Worm (Caenorhabditis elegans): Measurements from ENCODE around the gene ZK632.9.

- TF ChIP-seq mdl-1 (tag; optimal IDR thresholded peaks at IDR 0.05): no peak
- TF ChIP-seq nhr-77 (tag; optimal IDR thresholded peaks at IDR 0.05): no peak
- no peak for TF ChIP-seq nhr-21 (tag; optimal IDR thresholded peaks at IDR 0.05)
- peak; percentile 51 for TF ChIP-seq C34F6.9 (tag; optimal IDR thresholded peaks at IDR 0.05)
- TF ChIP-seq R02D3.7 (tag; optimal IDR thresholded peaks at IDR 0.05): no peak
- TF ChIP-seq lsy-2 (tag; optimal IDR thresholded peaks at IDR 0.05): peak; percentile 11
- no peak for TF ChIP-seq lin-13 (GFP tag; optimal IDR thresholded peaks at IDR 0.05)
- no peak for TF ChIP-seq nhr-25 (tag; optimal IDR thresholded peaks at IDR 0.05)
- no peak for TF ChIP-seq elt-1 (tag; optimal IDR thresholded peaks at IDR 0.05)
- no peak for TF ChIP-seq lin-39 (tag; optimal IDR thresholded peaks at IDR 0.05)
- TF ChIP-seq nhr-237 (tag; optimal IDR thresholded peaks at IDR 0.05): no peak
- no peak for TF ChIP-seq sma-9 (GFP tag; optimal IDR thresholded peaks at IDR 0.05)
- no peak for TF ChIP-seq sma-9 (tag; optimal IDR thresholded peaks at IDR 0.05)
- TF ChIP-seq nhr-10 (tag; optimal IDR thresholded peaks at IDR 0.05): no peak
Observed at ce11 chrIII:9817087-9817612, 8.1 kb downstream of the ZK632.9 start, which contains the start of gene cnx-1.

Measured in whole organism, L2 larva.